Fruit fly (Drosophila melanogaster) whole organism, embryonic: ENCODE results near the gene CG45081.
A peak's percentile ranks its signal among the peaks of the same experiment; 100 is the strongest.

Experiments
- B-H2 ChIP-seq: fragments of 200-800 bp; sonication (Bioruptor generic); optimal IDR thresholded peaks from 2 replicates; lab custom pipeline; 2018; ENCODE audit warnings: missing biosample characterization, mild to moderate bottlenecking, missing genetic modification characterization
- Bteb2 ChIP-seq: fragments of 200-800 bp; sonication (Bioruptor generic); optimal IDR thresholded peaks from 2 replicates; lab custom pipeline; 2016; ENCODE audit warnings: missing biosample characterization, missing genetic modification characterization
- CG10147 ChIP-seq: fragments of 200-800 bp; sonication (Bioruptor generic); optimal IDR thresholded peaks from 2 replicates; lab custom pipeline; 2019; ENCODE audit warnings: missing biosample characterization, mild to moderate bottlenecking, missing genetic modification characterization, moderate library complexity
- CG10267 ChIP-seq: fragments of 200-800 bp; sonication (Bioruptor generic); optimal IDR thresholded peaks from 2 replicates; lab custom pipeline; 2018; ENCODE audit warnings: missing biosample characterization, mild to moderate bottlenecking, missing genetic modification characterization, moderate library complexity
- CG11398 ChIP-seq: fragments of 200-800 bp; sonication (Bioruptor generic); optimal IDR thresholded peaks from 2 replicates; lab custom pipeline; 2016; ENCODE audit warnings: missing biosample characterization, missing genetic modification characterization
- CG11504 ChIP-seq: fragments of 200-800 bp; sonication (Bioruptor generic); optimal IDR thresholded peaks from 3 replicates; lab custom pipeline; 2019; ENCODE audit warnings: missing biosample characterization, mild to moderate bottlenecking, missing genetic modification characterization, moderate library complexity
- CG12942 ChIP-seq: fragments of 200-800 bp; sonication (Bioruptor generic); optimal IDR thresholded peaks from 3 replicates; lab custom pipeline; 2016; ENCODE audit warnings: missing biosample characterization, missing genetic modification characterization
- CG14441 ChIP-seq: fragments of 200-800 bp; sonication (Bioruptor generic); IDR thresholded peaks from 2 replicates; pipeline ENCODE4 v1.3.6; 2022; ENCODE audit warnings: missing biosample characterization, missing genetic modification characterization
- CG15514 ChIP-seq: fragments of 200-800 bp; sonication (Bioruptor generic); optimal IDR thresholded peaks from 3 replicates; lab custom pipeline; 2017; ENCODE audit warnings: missing biosample characterization, missing genetic modification characterization, mild to moderate bottlenecking, moderate library complexity, missing genetic modification reagents
- CG16813 ChIP-seq: fragments of 200-800 bp; sonication (Bioruptor generic); IDR thresholded peaks from 3 replicates; pipeline ENCODE4 v1.3.6; 2022; ENCODE audit warnings: missing biosample characterization, missing genetic modification characterization; ENCODE audit not compliant: partially characterized antibody
- CG2875 ChIP-seq: fragments of 200-800 bp; sonication (Bioruptor generic); optimal IDR thresholded peaks from 2 replicates; lab custom pipeline; 2017; ENCODE audit warnings: missing biosample characterization, mild to moderate bottlenecking, missing genetic modification characterization, missing genetic modification reagents
- CG3726 ChIP-seq: fragments of 200-800 bp; sonication (Bioruptor generic); IDR thresholded peaks from 3 replicates; pipeline ENCODE4, ENCODE4 v1.3.6; 2022; ENCODE audit warnings: missing biosample characterization, missing genetic modification characterization
- CG3847 ChIP-seq: fragments of 200-800 bp; sonication (Bioruptor generic); IDR thresholded peaks from 2 replicates; pipeline ENCODE4 v1.3.6; 2022; ENCODE audit warnings: missing biosample characterization, missing genetic modification characterization
- CG7271 ChIP-seq: fragments of 200-800 bp; sonication (Bioruptor generic); optimal IDR thresholded peaks from 2 replicates; lab custom pipeline; 2018; ENCODE audit warnings: missing biosample characterization, mild to moderate bottlenecking, missing genetic modification characterization, moderate library complexity
- CG7963 ChIP-seq: fragments of 200-800 bp; sonication (Bioruptor generic); IDR thresholded peaks from 3 replicates; pipeline ENCODE4 v1.3.6; 2022; ENCODE audit warnings: missing biosample characterization, missing genetic modification characterization; ENCODE audit not compliant: partially characterized antibody
- CG8089 ChIP-seq: fragments of 200-800 bp; sonication (Bioruptor generic); optimal IDR thresholded peaks from 3 replicates; lab custom pipeline; 2016; ENCODE audit warnings: missing biosample characterization, missing genetic modification characterization
- CG8281 ChIP-seq: fragments of 200-800 bp; sonication (Bioruptor generic); optimal IDR thresholded peaks from 2 replicates; lab custom pipeline; 2018; ENCODE audit warnings: missing biosample characterization, mild to moderate bottlenecking, missing genetic modification characterization, moderate library complexity
- CG8388 ChIP-seq: fragments of 200-800 bp; sonication (Bioruptor generic); optimal IDR thresholded peaks from 2 replicates; lab custom pipeline; 2019; ENCODE audit warnings: missing biosample characterization, mild to moderate bottlenecking, missing genetic modification characterization, moderate library complexity
- CG8765 ChIP-seq: fragments of 200-800 bp; sonication (Bioruptor generic); IDR thresholded peaks from 2 replicates; pipeline ENCODE4 v1.3.6; 2022; ENCODE audit warnings: missing biosample characterization, missing genetic modification characterization
- CTCF ChIP-seq: fragments of 200-800 bp; sonication (Bioruptor generic); optimal IDR thresholded peaks from 2 replicates; lab custom pipeline; 2017; ENCODE audit warnings: missing biosample characterization, mild to moderate bottlenecking, missing genetic modification characterization, moderate library complexity
- Dip3 ChIP-seq: fragments of 200-800 bp; sonication (Bioruptor generic); optimal IDR thresholded peaks from 3 replicates; lab custom pipeline; 2016; ENCODE audit warnings: missing biosample characterization, missing genetic modification characterization
- E2f1 ChIP-seq: fragments of 200-800 bp; sonication (Bioruptor generic); IDR thresholded peaks from 2 replicates; pipeline ENCODE4 v1.3.6; 2022; ENCODE audit warnings: missing biosample characterization, missing genetic modification characterization
- E2f2 ChIP-seq: fragments of 200-800 bp; sonication (Bioruptor generic); IDR thresholded peaks from 2 replicates; pipeline ENCODE4 v1.3.6; 2022; ENCODE audit warnings: missing biosample characterization, missing genetic modification characterization
- Gsc ChIP-seq: fragments of 200-800 bp; sonication (Bioruptor generic); IDR thresholded peaks from 2 replicates; pipeline ENCODE4 v1.3.6; 2022; ENCODE audit warnings: missing biosample characterization, missing genetic modification characterization
- Lim3 ChIP-seq: fragments of 200-800 bp; sonication (Bioruptor generic); IDR thresholded peaks from 2 replicates; pipeline ENCODE4 v1.3.6; 2022; ENCODE audit warnings: missing biosample characterization, missing genetic modification characterization
- NC2α ChIP-seq: fragments of 200-800 bp; sonication (Bioruptor generic); optimal IDR thresholded peaks from 2 replicates; lab custom pipeline; 2016; ENCODE audit warnings: missing biosample characterization, missing genetic modification characterization
- Opbp ChIP-seq: fragments of 200-800 bp; sonication (Bioruptor generic); IDR thresholded peaks from 3 replicates; pipeline ENCODE4 v1.3.6; 2022; ENCODE audit warnings: missing biosample characterization, missing genetic modification characterization; ENCODE audit not compliant: partially characterized antibody
- Ptx1 ChIP-seq: fragments of 200-800 bp; sonication (Bioruptor generic); IDR thresholded peaks from 2 replicates; pipeline ENCODE4 v1.3.6; 2022; ENCODE audit warnings: missing biosample characterization, missing genetic modification characterization
- Taf1 ChIP-seq: fragments of 200-800 bp; sonication (Bioruptor generic); IDR thresholded peaks from 2 replicates; pipeline ENCODE4 v1.3.6; 2022; ENCODE audit warnings: missing biosample characterization, missing genetic modification characterization
- abd-A ChIP-seq: fragments of 200-800 bp; sonication (Bioruptor generic); optimal IDR thresholded peaks from 3 replicates; lab custom pipeline; 2019; ENCODE audit warnings: missing biosample characterization, mild to moderate bottlenecking, missing genetic modification characterization, moderate library complexity
- amos ChIP-seq: fragments of 200-800 bp; sonication (Bioruptor generic); IDR thresholded peaks from 2 replicates; pipeline ENCODE4 v1.3.6; 2022; ENCODE audit warnings: missing biosample characterization, missing genetic modification characterization; ENCODE audit not compliant: partially characterized antibody
- aop ChIP-seq: fragments of 200-800 bp; sonication (Bioruptor generic); IDR thresholded peaks from 2 replicates; pipeline ENCODE4 v1.3.6; 2022; ENCODE audit warnings: missing biosample characterization, missing genetic modification characterization
- az2 ChIP-seq: fragments of 200-800 bp; sonication (Bioruptor generic); optimal IDR thresholded peaks from 3 replicates; lab custom pipeline; 2016; ENCODE audit warnings: missing biosample characterization, missing genetic modification characterization
- bcd ChIP-seq: fragments of 200-800 bp; sonication (Bioruptor generic); optimal IDR thresholded peaks from 2 replicates; lab custom pipeline; 2017; ENCODE audit warnings: missing biosample characterization, mild to moderate bottlenecking, missing genetic modification characterization
- bigmax ChIP-seq: fragments of 200-800 bp; sonication (Bioruptor generic); optimal IDR thresholded peaks from 2 replicates; lab custom pipeline; 2018; ENCODE audit warnings: missing biosample characterization, mild to moderate bottlenecking, missing genetic modification characterization
- chif ChIP-seq, 2 experiments: fragments of 200-800 bp; sonication (Bioruptor generic); optimal IDR thresholded peaks; 3 replicates each; lab custom pipeline; 2016; ENCODE audit warnings: missing biosample characterization in 2 of 2, missing genetic modification characterization in 2 of 2
- chn ChIP-seq: fragments of 200-800 bp; sonication (Bioruptor generic); optimal IDR thresholded peaks from 2 replicates; lab custom pipeline; 2016; ENCODE audit warnings: missing biosample characterization, missing genetic modification characterization
- crp ChIP-seq, 2 experiments: fragments of 200-800 bp; sonication (Bioruptor generic); optimal IDR thresholded peaks; 2 replicates in 1 of 2; 3 replicates in 1 of 2; lab custom pipeline; 2017; ENCODE audit warnings: missing biosample characterization in 2 of 2, missing genetic modification characterization in 2 of 2, mild to moderate bottlenecking in 1 of 2, moderate library complexity in 1 of 2
- cwo ChIP-seq: fragments of 200-800 bp; sonication (Bioruptor generic); optimal IDR thresholded peaks from 3 replicates; lab custom pipeline; 2017; ENCODE audit warnings: missing biosample characterization, missing genetic modification characterization, mild to moderate bottlenecking, moderate library complexity, missing genetic modification reagents
- danr ChIP-seq: fragments of 200-800 bp; sonication (Bioruptor generic); IDR thresholded peaks from 2 replicates; pipeline ENCODE4 v1.3.6; 2022; ENCODE audit warnings: missing biosample characterization, missing genetic modification characterization
- esg ChIP-seq: fragments of 200-800 bp; sonication (Bioruptor generic); conservative IDR thresholded peaks from 2 replicates; pipeline ENCODE4 v1.3.6; 2022; ENCODE audit warnings: missing biosample characterization, missing genetic modification characterization
- fd96Cb ChIP-seq: fragments of 200-800 bp; sonication (Bioruptor generic); optimal IDR thresholded peaks from 2 replicates; lab custom pipeline; 2018; ENCODE audit warnings: missing biosample characterization, mild to moderate bottlenecking, missing genetic modification characterization, moderate library complexity
- gsb ChIP-seq: fragments of 200-800 bp; sonication (Bioruptor generic); IDR thresholded peaks from 2 replicates; pipeline ENCODE4 v1.3.6; 2022; ENCODE audit warnings: missing biosample characterization, missing genetic modification characterization
- lilli ChIP-seq: fragments of 200-800 bp; sonication (Bioruptor generic); optimal IDR thresholded peaks from 3 replicates; lab custom pipeline; 2016; ENCODE audit warnings: missing biosample characterization, missing genetic modification characterization
- mirr ChIP-seq: fragments of 200-800 bp; sonication (Bioruptor generic); optimal IDR thresholded peaks from 3 replicates; lab custom pipeline; 2018; ENCODE audit warnings: missing biosample characterization, mild to moderate bottlenecking, missing genetic modification characterization
- sc ChIP-seq, 3 experiments: fragments of >200 bp in 2 of 3; fragments of 200-800 bp in 1 of 3; sonication (Bioruptor generic) in 1 of 3; optimal IDR thresholded peaks; 2 replicates in 2 of 3; 3 replicates in 1 of 3; lab custom pipeline; 2017; ENCODE audit warnings: mild to moderate bottlenecking in 1 of 3, missing biosample characterization in 1 of 3, missing genetic modification characterization in 1 of 3, missing genetic modification reagents in 1 of 3
- scrt ChIP-seq: fragments of 200-800 bp; sonication (Bioruptor generic); optimal IDR thresholded peaks from 2 replicates; lab custom pipeline; 2018; ENCODE audit warnings: missing biosample characterization, mild to moderate bottlenecking, missing genetic modification characterization, moderate library complexity
- sd ChIP-seq: fragments of 200-800 bp; sonication (Bioruptor generic); optimal IDR thresholded peaks from 3 replicates; lab custom pipeline; 2018; ENCODE audit warnings: missing biosample characterization, mild to moderate bottlenecking, missing genetic modification characterization, moderate library complexity
- tll ChIP-seq, 2 experiments: fragments of 200-800 bp in 1 of 2; fragments of >200 bp in 1 of 2; sonication (Bioruptor generic) in 1 of 2; optimal IDR thresholded peaks; 2 replicates each; lab custom pipeline; 2017 to 2019; ENCODE audit warnings: missing biosample characterization in 2 of 2, missing genetic modification characterization in 2 of 2, mild to moderate bottlenecking in 1 of 2, moderate library complexity in 1 of 2
- tna ChIP-seq: fragments of 200-800 bp; sonication (Bioruptor generic); IDR thresholded peaks from 2 replicates; pipeline ENCODE4 v1.3.6; 2022; ENCODE audit warnings: missing biosample characterization, missing genetic modification characterization; ENCODE audit not compliant: partially characterized antibody

Gene CG45081

DNA sequence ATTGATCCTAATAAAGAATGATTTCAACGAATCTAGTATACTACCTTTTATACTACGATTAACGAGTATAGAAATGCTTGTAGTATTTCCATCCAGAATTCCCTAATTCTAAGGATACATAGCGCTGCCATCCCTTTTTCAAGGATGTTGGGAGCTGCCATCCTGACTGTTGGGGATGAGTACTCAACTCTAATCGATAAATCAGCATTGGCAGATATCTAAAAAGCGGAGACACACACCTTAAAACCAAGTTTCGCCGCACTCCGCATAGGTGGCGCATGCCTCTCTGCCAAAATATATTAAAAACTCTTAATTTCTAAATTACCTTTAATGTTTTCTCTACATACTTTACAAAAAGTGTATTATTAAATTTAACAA lies 28.4 kb downstream of the CG45081 start, which contains the start of gene fal (continued):
- no peak for TF ChIP-seq esg (GFP tag; lab: Robert Waterston, UW)
- TF ChIP-seq fd96Cb: no peak
- TF ChIP-seq gsb (GFP tag; lab: Robert Waterston, UW): no peak
- TF ChIP-seq abd-A (tag; lab: Kevin White, UChicago): no peak
- no peak for TF ChIP-seq CG7271 (tag; lab: Kevin White, UChicago)
- peak; percentile 11 for TF ChIP-seq bcd (GFP tag; lab: Kevin White, UChicago)
- TF ChIP-seq bigmax (GFP tag; lab: Kevin White, UChicago): no peak
- no peak for TF ChIP-seq CG8281 (tag; lab: Kevin White, UChicago)
- no peak for TF ChIP-seq NC2α
- TF ChIP-seq chif (GFP tag; optimal IDR thresholded peaks at IDR 0.05; lab: Kevin White, UChicago): peak in 1 of 2 experiments; percentile 35
- no peak for TF ChIP-seq sc (optimal IDR thresholded peaks at IDR 0.05; lab: Kevin White, UChicago)
- TF ChIP-seq sc (GFP tag; optimal IDR thresholded peaks at IDR 0.05; lab: Kevin White, UChicago): no peak
- TF ChIP-seq CG8388 (GFP tag; lab: Kevin White, UChicago): no peak
- TF ChIP-seq CG8089 (GFP tag; lab: Kevin White, UChicago): no peak
- TF ChIP-seq Gsc: no peak
- TF ChIP-seq Ptx1 (GFP tag; lab: Robert Waterston, UW): peak; percentile 28; the same call in 1 of the 2 replicates
- no peak for TF ChIP-seq CG12942
- no peak for TF ChIP-seq CG3726
- no peak for TF ChIP-seq E2f1 (GFP tag; lab: Robert Waterston, UW)
- TF ChIP-seq CG7963 (GFP tag; lab: Robert Waterston, UW): 0 out of 3 replicates have a peak, but pooled peaks have one; percentile 32
- TF ChIP-seq Taf1 (GFP tag; lab: Robert Waterston, UW): no peak
- TF ChIP-seq aop (GFP tag; lab: Robert Waterston, UW): no peak
- TF ChIP-seq CG14441 (GFP tag; lab: Robert Waterston, UW): no peak
- TF ChIP-seq CG3847 (GFP tag; lab: Robert Waterston, UW): peak; percentile 30; the same call in 1 of the 2 replicates
- TF ChIP-seq cwo (GFP tag; lab: Kevin White, UChicago): no peak
- no peak for TF ChIP-seq B-H2 (GFP tag; lab: Kevin White, UChicago)
- peak; percentile 67 for TF ChIP-seq CG16813 (GFP tag; lab: Robert Waterston, UW)
- TF ChIP-seq crp (GFP tag; optimal IDR thresholded peaks at IDR 0.05; lab: Kevin White, UChicago): no peak
- TF ChIP-seq CG2875 (GFP tag; lab: Kevin White, UChicago): no peak
- TF ChIP-seq sd: no peak
- peak; percentile 28 for TF ChIP-seq CG10267
- TF ChIP-seq chn (GFP tag; lab: Kevin White, UChicago): peak; percentile 38
- no peak for TF ChIP-seq mirr (GFP tag; lab: Kevin White, UChicago)
- peak; percentile 51 for TF ChIP-seq CG11504 (tag; lab: Kevin White, UChicago)
- no peak for TF ChIP-seq az2 (GFP tag; lab: Kevin White, UChicago)
- no peak for TF ChIP-seq Bteb2 (GFP tag; lab: Kevin White, UChicago)
- peak; percentile 57 for TF ChIP-seq CG15514
- no peak for TF ChIP-seq CG11398 (GFP tag; lab: Kevin White, UChicago)
- no peak for TF ChIP-seq tll (GFP tag; optimal IDR thresholded peaks at IDR 0.05; lab: Kevin White, UChicago)
- no peak for TF ChIP-seq CG10147 (GFP tag; lab: Kevin White, UChicago)
- TF ChIP-seq tna (GFP tag; lab: Robert Waterston, UW): no peak
- no peak for TF ChIP-seq lilli (GFP tag; lab: Kevin White, UChicago)
- TF ChIP-seq scrt (GFP tag; lab: Kevin White, UChicago): no peak
- TF ChIP-seq danr (GFP tag; lab: Robert Waterston, UW): no peak
- no peak for TF ChIP-seq Lim3
- TF ChIP-seq CTCF: peak; percentile 95
- TF ChIP-seq Dip3 (GFP tag; lab: Kevin White, UChicago): peak; percentile 26
- peak; percentile 46; the same call in 1 of the 2 replicates for TF ChIP-seq CG8765 (GFP tag; lab: Robert Waterston, UW)
- peak; percentile 66; the same call in 2 of the 3 replicates for TF ChIP-seq Opbp (GFP tag; lab: Robert Waterston, UW)
- no peak for TF ChIP-seq E2f2 (GFP tag; lab: Robert Waterston, UW)
- TF ChIP-seq amos (GFP tag; lab: Robert Waterston, UW): peak; percentile 65
